Fruit fly (Drosophila melanogaster) ovary, adult (tissue): Measurements from ENCODE around the gene CG32228.

Experiments
- CG17801 ChIP-seq: fragments of 200-800 bp; optimal IDR thresholded peaks from 2 replicates; lab custom pipeline; 2019; ENCODE audit warnings: missing biosample characterization, mild to moderate bottlenecking, missing genetic modification characterization, moderate library complexity; ENCODE audit not compliant: partially characterized antibody

CG32228 gene

DNA sequence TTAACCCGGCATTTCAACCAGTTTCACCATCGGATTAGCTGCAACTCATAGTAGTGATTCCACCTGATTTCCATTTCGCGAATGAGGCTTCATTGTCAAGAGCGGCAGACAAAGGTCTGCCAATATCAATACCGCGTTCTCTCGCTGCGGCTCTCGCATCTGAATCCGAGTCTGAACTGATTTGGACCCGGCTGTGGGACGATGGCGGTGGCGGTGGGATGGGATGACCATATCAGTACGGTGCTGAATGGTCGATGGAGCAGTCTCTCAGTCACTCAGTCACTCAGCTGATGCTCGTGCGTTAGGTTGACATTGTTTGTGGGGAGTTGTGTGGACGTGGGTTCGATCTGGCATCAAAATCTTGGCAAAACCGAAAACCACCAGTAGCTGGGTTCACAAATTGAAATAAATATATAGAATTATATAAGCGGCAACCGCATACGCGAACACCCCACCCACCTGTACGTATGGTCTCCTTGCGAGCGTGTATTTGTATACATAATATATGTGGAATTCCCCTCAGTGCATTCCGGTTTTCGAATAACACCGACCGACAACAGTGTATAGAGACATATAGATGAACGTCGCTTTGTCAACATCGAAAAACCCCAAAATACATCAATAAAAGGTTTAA, 51.5 kb downstream of the CG32228 start, which contains the start of gene Spn77Ba:
TSS of gene Spn77Ba (plus strand) at position 235 of the 634 bp plus-strand sequence.
- no peak for TF ChIP-seq CG17801 (GFP tag; lab: Kevin White, UChicago)

- no peak for TF ChIP-seq CG17801 (GFP tag; lab: Kevin White, UChicago)
Observed at dm6 chr3L:20317751-20318150, 52.1 kb downstream of the CG32228 start.
